Worm (Caenorhabditis elegans): ENCODE results near the gene C17G10.10.

Gene C17G10.10

DNA sequence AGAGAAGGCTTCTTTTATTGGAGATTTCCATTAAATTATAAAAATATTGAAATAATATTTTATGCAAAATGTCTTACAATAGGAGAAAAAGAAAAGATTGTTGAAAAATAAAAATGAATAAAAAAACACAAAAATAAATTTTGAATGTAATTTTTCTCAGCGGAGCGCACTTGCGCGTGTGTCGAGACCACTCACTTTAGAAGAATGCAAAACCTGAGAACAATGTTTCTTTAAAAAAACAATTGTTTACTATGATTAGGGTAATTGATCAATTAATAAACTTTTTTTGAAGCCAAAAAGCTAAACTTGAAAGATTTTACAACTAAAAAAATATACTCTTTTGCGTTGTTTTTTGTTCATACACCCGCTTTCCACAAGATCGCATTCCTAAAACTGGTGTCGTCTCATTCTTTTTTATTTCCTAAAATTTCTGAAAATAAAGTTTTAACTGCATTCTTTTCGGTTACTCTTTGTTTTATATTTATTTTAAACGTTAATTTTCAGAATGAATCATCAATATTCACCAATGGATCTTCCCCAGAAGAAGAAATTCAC is 4.9 kb downstream of the C17G10.10 start, which contains the start of gene ttc-4 (continued):
- TF ChIP-seq unc-130 (GFP tag; optimal IDR thresholded peaks at IDR 0.05) (peak; percentile 64), ctbp-1 (GFP tag; IDR thresholded peaks at IDR 0.05) (no peak), hlh-30 (tag; optimal IDR thresholded peaks at IDR 0.05; ENCODE audit: insufficient read depth) (peak; percentile 43), lin-15B (tag; optimal IDR thresholded peaks at IDR 0.05) (no peak), snpc-4 (tag; optimal IDR thresholded peaks at IDR 0.05) (no peak), lin-1 (GFP tag; IDR thresholded peaks at IDR 0.05) (no peak), arid-1 (GFP tag; conservative IDR thresholded peaks at IDR 0.05) (no peak), mep-1 (tag; optimal IDR thresholded peaks at IDR 0.05) (peak; percentile 25), nhr-77 (tag; optimal IDR thresholded peaks at IDR 0.05) (peak; percentile 62), F49E8.2 (tag; optimal IDR thresholded peaks at IDR 0.05; ENCODE audit: borderline replicate concordance) (no peak), cey-2 (tag; optimal IDR thresholded peaks at IDR 0.05; ENCODE audit: borderline replicate concordance, insufficient read depth) (no peak), egl-27 (tag; optimal IDR thresholded peaks at IDR 0.05) (no peak), php-3 (GFP tag; IDR thresholded peaks at IDR 0.05) (no peak), hmg-1.1 (GFP tag; IDR thresholded peaks at IDR 0.05) (no peak), mxl-2 (GFP tag; conservative IDR thresholded peaks at IDR 0.05) (no peak), tra-1 (GFP tag; IDR thresholded peaks at IDR 0.05) (no peak), F44E2.7 (GFP tag; IDR thresholded peaks at IDR 0.05) (no peak), pha-4 (GFP tag; IDR thresholded peaks at IDR 0.05) (no peak), pha-4 (tag; optimal IDR thresholded peaks at IDR 0.05) (no peak), zip-2 (tag; optimal IDR thresholded peaks at IDR 0.05) (no peak), T20F7.1 (GFP tag; optimal IDR thresholded peaks at IDR 0.05) (peak; percentile 25), nhr-42 (GFP tag; IDR thresholded peaks at IDR 0.05) (no peak), ces-1 (GFP tag; optimal IDR thresholded peaks at IDR 0.05) (no peak), zfp-3 (GFP tag; conservative IDR thresholded peaks at IDR 0.05) (no peak), ceh-82 (tag; optimal IDR thresholded peaks at IDR 0.05) (no peak), Y75B8A.6 (GFP tag; IDR thresholded peaks at IDR 0.05) (no peak), fos-1 (tag; optimal IDR thresholded peaks at IDR 0.05) (no peak), daf-12 (tag; optimal IDR thresholded peaks at IDR 0.05) (no peak), ceh-20 (GFP tag; IDR thresholded peaks at IDR 0.05) (no peak), attf-4 (tag; optimal IDR thresholded peaks at IDR 0.05) (no peak), egl-43 (GFP tag; IDR thresholded peaks at IDR 0.05) (no peak), nhr-237 (tag; optimal IDR thresholded peaks at IDR 0.05) (no peak), lim-7 (GFP tag; IDR thresholded peaks at IDR 0.05) (no peak), Y48G9A.11 (GFP tag; IDR thresholded peaks at IDR 0.05) (no peak), lsy-2 (tag; optimal IDR thresholded peaks at IDR 0.05) (peak in 1 of 2 experiments; percentile 64), aly-2 (tag; optimal IDR thresholded peaks at IDR 0.05) (no peak), lin-38 (GFP tag; IDR thresholded peaks at IDR 0.05) (peak; percentile 91), spr-3 (GFP tag; optimal IDR thresholded peaks at IDR 0.05) (no peak), fkh-10 (GFP tag; optimal IDR thresholded peaks at IDR 0.05) (no peak), D1046.2 (GFP tag; IDR thresholded peaks at IDR 0.05) (no peak), mdl-1 (tag; optimal IDR thresholded peaks at IDR 0.05) (peak in 1 of 2 experiments; percentile 0), nhr-25 (tag; optimal IDR thresholded peaks at IDR 0.05; ENCODE audit: borderline replicate concordance, insufficient read depth) (no peak), Y5F2A.4 (GFP tag; optimal IDR thresholded peaks at IDR 0.05) (no peak), ZK546.5 (tag; optimal IDR thresholded peaks at IDR 0.05) (no peak), ama-1 (optimal IDR thresholded peaks at IDR 0.05) (no peak), saeg-2 (GFP tag; IDR thresholded peaks at IDR 0.05) (no peak), tag-97 (GFP tag; IDR thresholded peaks at IDR 0.05) (no peak), madf-9 (GFP tag; conservative IDR thresholded peaks at IDR 0.05) (no peak), lin-13 (GFP tag; optimal IDR thresholded peaks at IDR 0.05) (peak; percentile 31), lir-3 (tag; optimal IDR thresholded peaks at IDR 0.05) (no peak), unc-62 (GFP tag; optimal IDR thresholded peaks at IDR 0.05 in 1 of 2) (peak in 1 of 2 experiments; percentile 21), unc-62 (tag; optimal IDR thresholded peaks at IDR 0.05) (no peak)

Data from whole organism, L4 larva.